Worm (Caenorhabditis elegans): ENCODE data around the gene C44H4.8.

The C44H4.8 gene

DNA sequence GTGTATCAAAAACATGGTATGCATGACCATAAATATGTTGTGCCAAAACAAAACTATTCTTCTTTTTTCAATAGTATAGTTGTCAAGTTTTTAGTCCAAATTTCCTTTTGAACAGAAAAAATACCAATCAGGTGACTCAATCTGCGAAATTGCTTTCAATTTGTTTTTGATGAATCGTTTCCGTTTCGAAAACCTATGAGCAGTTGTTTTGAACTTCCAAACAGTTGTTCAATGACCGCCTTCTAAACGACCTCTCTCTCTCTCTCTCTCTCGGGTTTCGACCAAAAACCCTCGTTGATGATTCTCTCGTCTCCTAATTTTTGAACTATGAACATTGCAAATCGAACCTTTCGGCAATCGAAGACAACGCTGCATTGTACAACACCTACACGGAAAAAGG lies 28.9 kb upstream of the C44H4.8 start (continued):
- TF ChIP-seq efl-3 (GFP tag; optimal IDR thresholded peaks at IDR 0.05), result no peak
- TF ChIP-seq ceh-63 (GFP tag; optimal IDR thresholded peaks at IDR 0.05), result no peak
- TF ChIP-seq efl-1 (optimal IDR thresholded peaks at IDR 0.05), result no peak
- no peak for TF ChIP-seq efl-1 (GFP tag; optimal IDR thresholded peaks at IDR 0.05 in 1 of 2)
- no peak for TF ChIP-seq ceh-8 (GFP tag; optimal IDR thresholded peaks at IDR 0.05)
- no peak for TF ChIP-seq nhr-76 (tag; optimal IDR thresholded peaks at IDR 0.05)
- TF ChIP-seq unc-62 (GFP tag; optimal IDR thresholded peaks at IDR 0.05), result no peak
- no peak for TF ChIP-seq sox-4 (tag; optimal IDR thresholded peaks at IDR 0.05)
- TF ChIP-seq ceh-82 (tag; optimal IDR thresholded peaks at IDR 0.05), result no peak
- peak; percentile 41 for TF ChIP-seq snu-23 (GFP tag; optimal IDR thresholded peaks at IDR 0.05)
- TF ChIP-seq nhr-20 (tag; optimal IDR thresholded peaks at IDR 0.05), result peak; percentile 38
- TF ChIP-seq pag-3 (tag; optimal IDR thresholded peaks at IDR 0.05; ENCODE audit: borderline replicate concordance, insufficient read depth), result no peak
- TF ChIP-seq C16A3.4 (tag; optimal IDR thresholded peaks at IDR 0.05), result no peak
- no peak for TF ChIP-seq irx-1 (tag; optimal IDR thresholded peaks at IDR 0.05)
- TF ChIP-seq nhr-77 (tag; optimal IDR thresholded peaks at IDR 0.05), result no peak
- no peak for TF ChIP-seq unc-98 (GFP tag; IDR thresholded peaks at IDR 0.05)
- TF ChIP-seq pqm-1 (tag; optimal IDR thresholded peaks at IDR 0.05), result no peak
- no peak for TF ChIP-seq lin-13 (GFP tag; optimal IDR thresholded peaks at IDR 0.05)
- TF ChIP-seq sptf-1 (tag; optimal IDR thresholded peaks at IDR 0.05), result no peak
- no peak for TF ChIP-seq C34B4.2 (tag; optimal IDR thresholded peaks at IDR 0.05)
- TF ChIP-seq hpl-2 (GFP tag; optimal IDR thresholded peaks at IDR 0.05), result no peak

ce11 chrX:14568258-14568763 lies 26.6 kb upstream of the C44H4.8 start:
- TF ChIP-seq nhr-85 (tag), result peak; percentile 56
- TF ChIP-seq lsy-2 (tag; optimal IDR thresholded peaks at IDR 0.05), result no peak
- peak; percentile 4 for TF ChIP-seq elt-2 (tag; optimal IDR thresholded peaks at IDR 0.05)

DNA sequence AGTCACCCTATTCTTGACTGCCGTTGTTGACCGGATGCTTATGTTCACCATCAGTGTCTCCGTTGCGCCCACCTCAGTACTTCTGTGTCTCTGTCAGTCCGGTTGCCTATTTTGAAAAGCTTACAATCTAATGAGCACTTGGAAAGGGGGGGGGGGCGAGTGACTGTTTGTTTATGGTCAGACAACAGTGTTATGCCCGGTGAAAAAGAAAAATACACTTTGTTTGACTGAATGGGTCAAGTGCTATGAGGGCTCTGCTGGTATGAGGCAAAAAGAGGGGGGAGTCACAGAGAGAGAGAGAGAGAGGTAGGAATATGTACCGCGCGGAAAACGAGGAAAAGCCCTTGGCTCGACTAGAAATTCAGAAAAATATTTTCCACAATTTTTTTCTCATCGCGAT lies 23.6 kb upstream of the C44H4.8 start:
- TF ChIP-seq lin-13 (GFP tag; optimal IDR thresholded peaks at IDR 0.05) (no peak), egl-27 (tag; optimal IDR thresholded peaks at IDR 0.05) (no peak), ceh-90 (tag; optimal IDR thresholded peaks at IDR 0.05) (no peak), ama-1 (optimal IDR thresholded peaks at IDR 0.05) (no peak), unc-30 (tag; optimal IDR thresholded peaks at IDR 0.05) (no peak), lir-3 (tag; optimal IDR thresholded peaks at IDR 0.05; ENCODE audit: poor library complexity) (no peak), unc-86 (tag; optimal IDR thresholded peaks at IDR 0.05) (no peak), dpl-1 (GFP tag; optimal IDR thresholded peaks at IDR 0.05) (no peak), rnt-1 (tag; optimal IDR thresholded peaks at IDR 0.05) (no peak), pax-3 (tag; optimal IDR thresholded peaks at IDR 0.05) (no peak)

- TF ChIP-seq fkh-8 (tag; optimal IDR thresholded peaks at IDR 0.05) (no peak), snu-23 (GFP tag; optimal IDR thresholded peaks at IDR 0.05) (no peak), zip-4 (GFP tag; optimal IDR thresholded peaks at IDR 0.05) (no peak), alr-1 (tag; optimal IDR thresholded peaks at IDR 0.05; ENCODE audit: borderline replicate concordance) (no peak), hlh-17 (GFP tag; optimal IDR thresholded peaks at IDR 0.05; ENCODE audit: borderline replicate concordance) (no peak), vab-15 (tag; optimal IDR thresholded peaks at IDR 0.05) (no peak), pqm-1 (tag; optimal IDR thresholded peaks at IDR 0.05) (no peak), nhr-84 (tag; optimal IDR thresholded peaks at IDR 0.05) (no peak), F16B12.6 (tag; optimal IDR thresholded peaks at IDR 0.05) (no peak), aha-1 (tag; optimal IDR thresholded peaks at IDR 0.05) (no peak), rnt-1 (tag; optimal IDR thresholded peaks at IDR 0.05) (no peak), unc-30 (tag; optimal IDR thresholded peaks at IDR 0.05) (no peak), unc-130 (tag; optimal IDR thresholded peaks at IDR 0.05) (no peak)
Observed at ce11 chrX:14572419-14572818, 22.5 kb upstream of the C44H4.8 start, which contains the start of gene lron-1. TSS of gene lron-1 (plus strand) at chrX:14572719.

Measured in whole organism, L1 larva.